Fruit fly (Drosophila melanogaster) whole organism, wandering third instar larva: ENCODE data around the gene Sfp77F.

Experiments used
- Abd-B ChIP-seq: fragments of >200 bp; optimal IDR thresholded peaks from 2 replicates; lab custom pipeline; 2017; ENCODE audit warnings: missing biosample characterization, missing genetic modification characterization
- CG32264 ChIP-seq: fragments of 200-800 bp; sonication (Bioruptor generic); optimal IDR thresholded peaks from 2 replicates; lab custom pipeline; 2016; ENCODE audit warnings: missing biosample characterization, missing genetic modification characterization
- CG9705 ChIP-seq: fragments of 200-800 bp; sonication (Bioruptor generic); optimal IDR thresholded peaks from 2 replicates; lab custom pipeline; 2018; ENCODE audit warnings: missing biosample characterization, mild to moderate bottlenecking, missing genetic modification characterization
- CrebA ChIP-seq: fragments of 200-800 bp; sonication (Bioruptor generic); optimal IDR thresholded peaks from 2 replicates; lab custom pipeline; 2016; ENCODE audit warnings: missing biosample characterization, mild to moderate bottlenecking, missing genetic modification characterization, borderline replicate concordance
- Dfd ChIP-seq: fragments of >200 bp; optimal IDR thresholded peaks from 2 replicates; lab custom pipeline; 2017; ENCODE audit warnings: missing biosample characterization, missing genetic modification characterization
- Dif ChIP-seq: fragments of 200-275, 200-300 bp; sonication (Bioruptor generic); optimal IDR thresholded peaks from 2 replicates; lab custom pipeline; 2018; ENCODE audit warnings: missing biosample characterization, missing genetic modification characterization; ENCODE audit not compliant: partially characterized antibody
- GATAd ChIP-seq: sonication (Bioruptor generic); optimal IDR thresholded peaks from 2 replicates; lab custom pipeline; 2016; ENCODE audit warnings: missing biosample characterization, missing genetic modification characterization
- HLH106 ChIP-seq: fragments of 200-800 bp; optimal IDR thresholded peaks from 3 replicates; lab custom pipeline; 2019; ENCODE audit warnings: missing biosample characterization, mild to moderate bottlenecking, missing genetic modification characterization, moderate library complexity
- Hnf4 ChIP-seq: fragments of 200-800 bp; sonication (Bioruptor generic); optimal IDR thresholded peaks from 2 replicates; lab custom pipeline; 2016; ENCODE audit warnings: missing biosample characterization, mild to moderate bottlenecking, missing genetic modification characterization
- Hr78 ChIP-seq: fragments of >200 bp; optimal IDR thresholded peaks from 2 replicates; lab custom pipeline; 2017; ENCODE audit warnings: missing biosample characterization, missing genetic modification characterization
- Hr83 ChIP-seq: fragments of 200-300 bp; sonication (Bioruptor generic); optimal IDR thresholded peaks from 2 replicates; lab custom pipeline; 2016; ENCODE audit warnings: missing biosample characterization, mild to moderate bottlenecking, missing genetic modification characterization, moderate library complexity; ENCODE audit not compliant: poor library complexity, severe bottlenecking
- Jra ChIP-seq: sonication (Bioruptor generic); optimal IDR thresholded peaks from 2 replicates; lab custom pipeline; 2016; ENCODE audit warnings: missing biosample characterization, missing genetic modification characterization
- Mio ChIP-seq: sonication (Bioruptor generic); optimal IDR thresholded peaks from 2 replicates; lab custom pipeline; 2016; ENCODE audit warnings: missing biosample characterization, missing genetic modification characterization
- Myc ChIP-seq: fragments of >200 bp; optimal IDR thresholded peaks from 2 replicates; lab custom pipeline; 2017
- OdsH ChIP-seq: fragments of 200-800 bp; sonication (Bioruptor generic); optimal IDR thresholded peaks from 2 replicates; lab custom pipeline; 2016; ENCODE audit warnings: missing biosample characterization, mild to moderate bottlenecking, missing genetic modification characterization
- Rel ChIP-seq, 2 experiments: fragments of 200-800 bp; sonication (Bioruptor generic) in 1 of 2; optimal IDR thresholded peaks; 2 replicates in 1 of 2; 3 replicates in 1 of 2; lab custom pipeline; 2016 to 2019; ENCODE audit warnings: mild to moderate bottlenecking in 2 of 2, missing biosample characterization in 2 of 2, missing genetic modification characterization in 2 of 2, moderate library complexity in 1 of 2
- Vsx2 ChIP-seq: fragments of 200-300, 225-300 bp; sonication (Bioruptor generic); optimal IDR thresholded peaks from 2 replicates; lab custom pipeline; 2018; ENCODE audit warnings: missing biosample characterization, missing genetic modification characterization; ENCODE audit not compliant: partially characterized antibody
- br ChIP-seq: fragments of 200-800 bp; sonication (Bioruptor generic); optimal IDR thresholded peaks from 2 replicates; lab custom pipeline; 2016; ENCODE audit warnings: missing biosample characterization, missing genetic modification characterization
- brk ChIP-seq: fragments of 200-800 bp; sonication (Bioruptor generic); optimal IDR thresholded peaks from 2 replicates; lab custom pipeline; 2016; ENCODE audit warnings: missing biosample characterization, mild to moderate bottlenecking, missing genetic modification characterization
- dl ChIP-seq, 2 experiments: fragments of 175-275, 200-275 bp in 1 of 2; fragments of 200-275 bp in 1 of 2; sonication (Bioruptor generic); optimal IDR thresholded peaks; lab custom pipeline; 2018; ENCODE audit warnings: mild to moderate bottlenecking in 2 of 2, missing biosample characterization in 2 of 2, missing genetic modification characterization in 2 of 2, moderate library complexity in 2 of 2; ENCODE audit not compliant: partially characterized antibody in 2 of 2, insufficient read depth in 1 of 2
- dmrt93B ChIP-seq: fragments of 200-800 bp; sonication (Bioruptor generic); optimal IDR thresholded peaks from 2 replicates; lab custom pipeline; 2018; ENCODE audit warnings: missing biosample characterization, mild to moderate bottlenecking, missing genetic modification characterization
- dsf ChIP-seq: sonication (Bioruptor generic); optimal IDR thresholded peaks from 2 replicates; lab custom pipeline; 2016; ENCODE audit warnings: missing biosample characterization, missing genetic modification characterization, borderline replicate concordance
- ey ChIP-seq: fragments of 200-800 bp; sonication (Bioruptor generic); optimal IDR thresholded peaks from 2 replicates; lab custom pipeline; 2016; ENCODE audit warnings: missing biosample characterization, missing genetic modification characterization
- foxo ChIP-seq, 2 experiments: fragments of 200-800 bp; sonication (Bioruptor generic); optimal IDR thresholded peaks; 2 replicates in 1 of 2; 3 replicates in 1 of 2; lab custom pipeline; 2016 to 2017; ENCODE audit warnings: missing biosample characterization in 2 of 2, missing genetic modification characterization in 2 of 2
- fru ChIP-seq: fragments of 200-800 bp; sonication (Bioruptor generic); optimal IDR thresholded peaks from 3 replicates; lab custom pipeline; 2016; ENCODE audit warnings: missing biosample characterization, mild to moderate bottlenecking, missing genetic modification characterization
- h ChIP-seq: fragments of 200-800 bp; sonication (Bioruptor generic); optimal IDR thresholded peaks from 3 replicates; lab custom pipeline; 2016; ENCODE audit warnings: missing biosample characterization, mild to moderate bottlenecking, missing genetic modification characterization
- lola ChIP-seq: fragments of >200 bp; optimal IDR thresholded peaks from 2 replicates; lab custom pipeline; 2017; ENCODE audit warnings: missing biosample characterization, missing genetic modification characterization
- pan ChIP-seq: fragments of >200 bp; optimal IDR thresholded peaks from 2 replicates; lab custom pipeline; 2017
- psq ChIP-seq: fragments of 200-800 bp; sonication (Bioruptor generic); optimal IDR thresholded peaks from 3 replicates; lab custom pipeline; 2017; ENCODE audit warnings: missing biosample characterization, mild to moderate bottlenecking, missing genetic modification characterization, moderate library complexity
- rgr ChIP-seq: fragments of 200-800 bp; sonication (Bioruptor generic); optimal IDR thresholded peaks from 3 replicates; lab custom pipeline; 2016; ENCODE audit warnings: missing biosample characterization, mild to moderate bottlenecking, missing genetic modification characterization
- sage ChIP-seq: fragments of 200-800 bp; sonication (Bioruptor generic); optimal IDR thresholded peaks from 2 replicates; lab custom pipeline; 2016; ENCODE audit warnings: missing biosample characterization, mild to moderate bottlenecking, missing genetic modification characterization
- sv ChIP-seq: fragments of 200-800 bp; sonication (Bioruptor generic); optimal IDR thresholded peaks from 3 replicates; lab custom pipeline; 2016; ENCODE audit warnings: missing biosample characterization, missing genetic modification characterization
- tai ChIP-seq: sonication (Bioruptor generic); optimal IDR thresholded peaks from 2 replicates; lab custom pipeline; 2016; ENCODE audit warnings: missing biosample characterization, missing genetic modification characterization
- usp ChIP-seq: fragments of >200 bp; optimal IDR thresholded peaks from 2 replicates; lab custom pipeline; 2017; ENCODE audit warnings: missing biosample characterization, missing genetic modification characterization

Gene Sfp77F

dm6 chr3L:20897317-20897716 is at the start of gene Sfp77F, which contains the start of gene CG43931:
Gene Sfp77F (minus strand): TSS chr3L:20897417.
Gene CG43931 (plus strand): TSS chr3L:20897557.
- TF ChIP-seq Hr83 = no peak
- TF ChIP-seq fru (GFP tag; lab: Kevin White, UChicago) = no peak
- no peak for TF ChIP-seq lola (GFP tag; lab: Kevin White, UChicago)
- no peak for TF ChIP-seq Vsx2 (GFP tag; lab: Kevin White, UChicago)
- TF ChIP-seq Dfd (GFP tag; lab: Kevin White, UChicago) = no peak
- TF ChIP-seq Hnf4 (GFP tag; lab: Kevin White, UChicago) = no peak
- no peak for TF ChIP-seq pan (lab: Kevin White, UChicago)
- TF ChIP-seq OdsH = no peak
- no peak for TF ChIP-seq CG9705 (GFP tag; lab: Kevin White, UChicago)
- no peak for TF ChIP-seq CrebA (GFP tag; lab: Kevin White, UChicago)
- TF ChIP-seq dmrt93B (GFP tag; lab: Kevin White, UChicago) = no peak
- TF ChIP-seq dsf (GFP tag; lab: Kevin White, UChicago) = no peak
- TF ChIP-seq Mio = no peak
- TF ChIP-seq br (GFP tag; lab: Kevin White, UChicago) = no peak
- no peak for TF ChIP-seq ey (GFP tag; lab: Kevin White, UChicago)
- no peak for TF ChIP-seq dl (GFP tag; optimal IDR thresholded peaks at IDR 0.05; lab: Kevin White, UChicago; ENCODE audit: insufficient read depth in 1 of 2, partially characterized antibody in 2 of 2)
- no peak for TF ChIP-seq rgr (GFP tag; lab: Kevin White, UChicago)
- no peak for TF ChIP-seq Abd-B (GFP tag; lab: Kevin White, UChicago)
- TF ChIP-seq Rel (GFP tag; optimal IDR thresholded peaks at IDR 0.05; lab: Kevin White, UChicago) = no peak
- TF ChIP-seq Rel (tag; optimal IDR thresholded peaks at IDR 0.05; lab: Kevin White, UChicago) = no peak
- no peak for TF ChIP-seq Myc

- TF ChIP-seq pan (lab: Kevin White, UChicago) (no peak), Dfd (GFP tag; lab: Kevin White, UChicago) (peak; percentile 72)
Observed at dm6 chr3L:20946944-20947343, 49.7 kb upstream of the Sfp77F start.

- TF ChIP-seq usp (GFP tag; lab: Kevin White, UChicago) (no peak), tai (no peak), foxo (GFP tag; optimal IDR thresholded peaks at IDR 0.05; lab: Kevin White, UChicago) (no peak), sv (GFP tag; lab: Kevin White, UChicago) (no peak), Hr78 (no peak), Mio (no peak), dsf (GFP tag; lab: Kevin White, UChicago) (no peak), brk (GFP tag; lab: Kevin White, UChicago) (no peak), CG32264 (GFP tag; lab: Kevin White, UChicago) (no peak), GATAd (no peak), Rel (GFP tag; optimal IDR thresholded peaks at IDR 0.05; lab: Kevin White, UChicago) (no peak), Rel (tag; optimal IDR thresholded peaks at IDR 0.05; lab: Kevin White, UChicago) (no peak), Dfd (GFP tag; lab: Kevin White, UChicago) (no peak)
Observed at dm6 chr3L:20946054-20946453, 48.8 kb upstream of the Sfp77F start.

dm6 chr3L:20944180-20944579 is 47.0 kb upstream of the Sfp77F start:
- TF ChIP-seq sage (GFP tag; lab: Kevin White, UChicago) (no peak), Rel (GFP tag; optimal IDR thresholded peaks at IDR 0.05; lab: Kevin White, UChicago) (no peak), Rel (tag; optimal IDR thresholded peaks at IDR 0.05; lab: Kevin White, UChicago) (peak; percentile 2), Hr83 (peak; percentile 43), OdsH (peak; percentile 14)

- TF ChIP-seq rgr (GFP tag; lab: Kevin White, UChicago) (no peak), dsf (GFP tag; lab: Kevin White, UChicago) (no peak), tai (no peak), brk (GFP tag; lab: Kevin White, UChicago) (no peak), Dif (no peak), HLH106 (no peak), Jra (GFP tag; lab: Kevin White, UChicago) (no peak), psq (no peak), Abd-B (GFP tag; lab: Kevin White, UChicago) (no peak), GATAd (no peak), lola (GFP tag; lab: Kevin White, UChicago) (no peak), sv (GFP tag; lab: Kevin White, UChicago) (no peak), Rel (GFP tag; optimal IDR thresholded peaks at IDR 0.05; lab: Kevin White, UChicago) (no peak), Rel (tag; optimal IDR thresholded peaks at IDR 0.05; lab: Kevin White, UChicago) (no peak), Vsx2 (GFP tag; lab: Kevin White, UChicago) (no peak), Hr83 (no peak), ey (GFP tag; lab: Kevin White, UChicago) (no peak), OdsH (no peak), h (GFP tag; lab: Kevin White, UChicago) (no peak)
- TF ChIP-seq, all 38 proteins: peak for 0
Observed at dm6 chr3L:20942076-20942475, 44.9 kb upstream of the Sfp77F start.
